Fruit fly (Drosophila melanogaster) Kc167 (cell line): ENCODE measurements around the gene TotE.

ENCODE experiments used
- Myc ChIP-seq: fragments of >200 bp; optimal IDR thresholded peaks from 2 replicates; lab custom pipeline; 2017; ENCODE audit warnings: missing external identifiers
- Sin3A ChIP-seq: fragments of >200 bp; optimal IDR thresholded peaks from 2 replicates; lab custom pipeline; 2018; ENCODE audit warnings: missing external identifiers
- h ChIP-seq: fragments of >200 bp; optimal IDR thresholded peaks from 3 replicates; lab custom pipeline; 2018; ENCODE audit warnings: missing external identifiers
- insv ChIP-seq: fragments of >200 bp; optimal IDR thresholded peaks from 3 replicates; lab custom pipeline; 2018; ENCODE audit warnings: missing external identifiers
- psq ChIP-seq: fragments of >200 bp; optimal IDR thresholded peaks from 2 replicates; lab custom pipeline; 2017; ENCODE audit warnings: missing external identifiers
- ttk ChIP-seq: sonication (Bioruptor generic); optimal IDR thresholded peaks from 2 replicates; lab custom pipeline; 2017; ENCODE audit warnings: missing external identifiers

TotE gene

DNA sequence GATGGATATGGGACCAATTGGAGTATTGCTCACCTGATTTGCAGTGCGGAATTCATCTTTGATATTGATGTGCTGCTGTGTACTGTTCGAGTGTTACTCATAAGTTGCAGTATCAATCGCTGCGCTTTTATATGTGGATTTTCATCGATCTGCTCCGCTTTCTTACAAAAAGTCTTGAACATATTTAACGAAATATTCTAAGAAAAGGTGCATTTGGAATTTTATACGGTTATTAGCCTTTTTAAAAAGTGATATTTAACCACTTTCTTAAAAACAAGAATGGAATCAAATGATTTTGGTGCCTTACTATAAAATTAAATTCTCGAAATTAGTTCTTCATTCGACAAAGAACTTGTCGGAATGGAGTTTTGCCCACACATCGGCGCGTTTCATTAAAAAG, at the start of gene TotE:
TSS of gene TotE (minus strand) at position 101 of the 400 bp plus-strand sequence.
- no peak for TF ChIP-seq insv (lab: Kevin White, UChicago)
- TF ChIP-seq ttk (lab: Kevin White, UChicago) = no peak

DNA sequence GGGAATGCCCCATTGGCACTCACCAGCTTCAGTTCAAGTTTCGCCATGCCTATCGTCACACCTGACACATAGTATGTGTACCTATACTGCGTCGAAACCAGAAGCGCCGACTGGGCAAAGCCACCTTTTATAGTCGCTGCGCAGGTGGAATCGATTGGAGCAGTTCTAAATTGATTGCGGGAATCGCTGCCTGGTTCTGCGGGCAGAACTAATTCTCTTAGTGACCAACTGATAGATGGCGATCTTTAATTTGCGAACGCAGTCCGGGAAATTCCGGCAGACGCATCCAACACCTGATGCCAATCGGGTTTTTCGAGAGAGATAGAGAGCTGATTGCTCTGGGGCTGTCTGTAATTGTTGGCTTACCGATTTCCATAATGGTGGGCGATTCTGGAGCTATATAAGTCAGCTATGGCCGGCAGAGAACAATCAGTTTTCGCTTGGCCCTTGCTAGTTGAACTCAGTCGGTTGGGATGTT, 49.0 kb upstream of the TotE start, which contains the start of the genes CG13965 and CG16772:
TSS of gene CG13965 (minus strand) at position 101 of the 478 bp plus-strand sequence.
TSS of gene CG16772 (plus strand) at position 428 of the 478 bp plus-strand sequence.
- TF ChIP-seq psq (lab: Kevin White, UChicago) = no peak
- TF ChIP-seq Myc = no peak
- TF ChIP-seq Sin3A (lab: Kevin White, UChicago) = no peak
- TF ChIP-seq insv (lab: Kevin White, UChicago) = no peak
- TF ChIP-seq ttk (lab: Kevin White, UChicago) = no peak
- TF ChIP-seq h (lab: Kevin White, UChicago) = no peak

DNA sequence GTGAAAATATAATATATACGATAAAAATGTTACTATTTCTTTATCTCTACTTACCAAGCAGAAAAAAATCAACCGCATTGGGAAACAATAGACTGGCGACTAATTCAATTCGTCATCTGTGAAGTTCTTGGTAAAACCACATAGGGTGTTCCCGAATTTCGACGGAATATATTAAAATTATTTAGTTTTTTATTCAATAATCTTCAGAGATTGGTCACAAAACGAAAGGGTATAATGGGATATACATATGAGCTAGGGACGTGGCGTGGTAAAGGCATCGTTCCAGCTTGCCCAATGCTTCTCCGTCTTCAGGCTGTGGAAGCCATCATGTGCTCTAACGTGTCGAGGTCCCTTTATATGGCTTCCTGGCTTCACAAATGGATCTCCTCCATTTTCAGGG, 48.3 kb upstream of the TotE start, which contains the start of gene CG42866:
TSS of gene CG42866 (minus strand) at position 101 of the 400 bp plus-strand sequence.
- TF ChIP-seq ttk (lab: Kevin White, UChicago) (no peak), psq (lab: Kevin White, UChicago) (no peak), Myc (no peak), insv (lab: Kevin White, UChicago) (no peak), h (lab: Kevin White, UChicago) (no peak)

DNA sequence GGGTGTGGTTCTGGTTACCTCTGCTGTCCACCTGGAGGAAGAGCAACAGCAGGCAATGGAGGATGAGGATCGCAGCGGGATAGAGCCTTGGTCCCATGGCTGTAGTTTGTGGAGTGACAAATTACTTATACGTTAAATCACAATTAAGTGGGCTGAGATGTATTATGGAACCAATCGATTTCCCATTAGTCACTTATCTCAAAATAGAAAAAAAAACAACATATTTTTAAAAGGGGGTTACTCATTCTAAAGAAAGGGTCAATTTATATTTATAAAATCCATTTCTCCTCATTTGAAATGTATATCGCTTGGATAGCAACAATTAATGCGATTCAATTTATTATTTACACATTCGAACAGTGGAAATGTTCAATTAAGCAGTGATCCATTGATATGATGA, 47.6 kb upstream of the TotE start, which contains the start of gene CG34051:
TSS of gene CG34051 (minus strand) at position 101 of the 400 bp plus-strand sequence.
- no peak for TF ChIP-seq ttk (lab: Kevin White, UChicago)
- no peak for TF ChIP-seq insv (lab: Kevin White, UChicago)
- TF ChIP-seq psq (lab: Kevin White, UChicago) = no peak
- no peak for TF ChIP-seq Myc
- no peak for TF ChIP-seq h (lab: Kevin White, UChicago)
- no peak for TF ChIP-seq Sin3A (lab: Kevin White, UChicago)

DNA sequence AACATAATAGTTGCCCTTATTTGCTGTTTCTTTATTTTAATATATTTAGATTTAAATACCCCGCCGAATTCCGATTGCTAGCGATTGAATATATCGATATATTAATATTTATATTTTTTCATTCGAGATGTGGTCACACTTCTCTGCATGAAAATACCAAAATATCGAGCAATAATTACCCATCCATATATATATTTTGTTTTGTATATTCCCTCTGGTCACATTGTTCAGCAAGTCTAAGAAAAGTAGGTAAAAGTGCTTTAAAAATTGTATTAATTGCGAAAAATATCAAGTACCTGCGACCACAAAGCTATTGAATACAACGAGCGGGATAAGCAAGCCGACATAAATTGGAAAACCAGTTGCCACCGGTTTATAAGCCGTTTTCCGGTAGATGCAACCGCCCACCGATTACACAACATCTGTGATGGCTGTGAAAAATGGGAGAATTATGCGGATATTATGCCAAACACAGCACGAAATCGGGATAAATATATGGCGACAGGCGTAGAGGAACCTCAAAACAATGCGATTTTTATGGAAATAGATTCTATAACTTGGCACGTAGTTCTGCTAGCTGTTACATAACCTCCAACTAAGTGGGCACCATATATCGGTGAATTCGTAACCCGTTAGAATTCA, 45.3 kb upstream of the TotE start, which contains the start of gene COX4:
TSS of gene COX4 (plus strand) at position 194 of the 642 bp plus-strand sequence.
- TF ChIP-seq ttk (lab: Kevin White, UChicago) (no peak), h (lab: Kevin White, UChicago) (no peak), psq (lab: Kevin White, UChicago) (no peak), Sin3A (lab: Kevin White, UChicago) (no peak), insv (lab: Kevin White, UChicago) (no peak)

DNA sequence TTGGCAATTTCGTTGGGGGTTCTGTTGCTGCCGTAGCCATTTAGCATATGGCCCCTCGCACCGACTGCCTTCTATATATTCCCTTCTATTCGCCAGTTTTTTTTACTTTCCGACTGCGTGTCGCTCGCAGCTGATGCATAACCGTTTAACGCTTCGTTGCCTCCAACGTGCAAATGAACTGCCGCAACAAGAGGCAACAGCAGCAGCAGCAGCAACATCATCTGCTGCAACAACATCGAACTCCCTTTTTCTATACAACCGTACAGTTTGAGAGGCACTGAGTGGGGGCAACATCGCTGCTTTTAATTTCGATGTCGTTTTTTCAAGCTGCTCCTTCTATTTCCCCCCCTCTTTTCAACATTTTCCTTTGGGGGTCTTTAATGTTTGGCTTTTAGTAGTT, 38.9 kb upstream of the TotE start:
- TF ChIP-seq insv (lab: Kevin White, UChicago) = no peak
- TF ChIP-seq h (lab: Kevin White, UChicago) = no peak
- no peak for TF ChIP-seq ttk (lab: Kevin White, UChicago)
- no peak for TF ChIP-seq psq (lab: Kevin White, UChicago)
- no peak for TF ChIP-seq Sin3A (lab: Kevin White, UChicago)
- no peak for TF ChIP-seq Myc

DNA sequence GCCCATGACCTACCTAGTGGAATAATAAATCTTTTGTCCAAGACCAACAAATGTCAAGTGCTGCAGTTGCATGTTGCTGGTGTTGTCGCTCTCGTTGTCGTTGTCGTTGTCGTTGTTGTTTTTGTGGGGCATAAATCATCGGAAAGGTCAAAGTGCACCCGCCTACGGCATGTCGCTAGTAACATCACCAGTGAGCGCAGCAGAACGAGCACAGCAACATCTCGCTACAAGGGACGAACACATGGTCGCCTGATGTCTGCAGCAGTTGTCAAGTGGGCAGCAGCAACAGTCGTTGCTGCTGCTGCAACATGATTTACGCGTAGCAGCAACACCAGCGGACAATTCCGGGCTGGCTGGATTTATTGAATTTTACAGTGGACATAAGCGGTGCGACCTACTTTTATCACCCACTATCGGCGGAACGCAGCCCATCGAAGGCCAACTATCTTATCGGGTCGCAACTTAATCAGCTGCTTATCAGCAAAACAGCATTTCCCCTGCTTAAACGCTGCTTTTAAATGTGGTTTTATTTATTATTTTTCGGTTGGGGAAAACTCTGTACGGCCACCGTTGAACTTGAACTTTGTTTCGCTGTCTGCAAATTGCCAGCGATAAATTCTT, 38.3 kb upstream of the TotE start:
- TF ChIP-seq Myc = no peak
- no peak for TF ChIP-seq Sin3A (lab: Kevin White, UChicago)
- no peak for TF ChIP-seq psq (lab: Kevin White, UChicago)
- TF ChIP-seq ttk (lab: Kevin White, UChicago) = no peak
- TF ChIP-seq h (lab: Kevin White, UChicago) = no peak
- TF ChIP-seq insv (lab: Kevin White, UChicago) = no peak

DNA sequence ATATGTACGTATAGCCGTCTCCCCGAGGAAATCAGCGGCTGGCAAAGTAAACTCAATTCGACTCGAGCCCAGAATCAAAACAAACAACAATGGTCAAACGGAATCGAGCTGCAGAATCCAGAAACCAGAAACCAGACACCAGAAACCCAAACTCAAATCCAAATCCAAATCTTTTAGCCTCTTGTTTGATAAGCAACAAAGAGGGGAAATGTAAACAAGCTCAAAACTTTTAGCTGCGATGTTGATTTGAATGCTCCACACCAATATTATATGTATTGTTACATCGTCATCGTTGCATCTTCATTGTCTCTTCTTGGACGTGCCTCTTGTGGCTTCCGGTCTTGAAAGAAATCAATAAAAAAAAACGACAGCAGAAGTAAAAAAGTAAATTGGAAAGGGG, 36.3 kb upstream of the TotE start:
- no peak for TF ChIP-seq psq (lab: Kevin White, UChicago)
- no peak for TF ChIP-seq insv (lab: Kevin White, UChicago)
- no peak for TF ChIP-seq Myc
- no peak for TF ChIP-seq Sin3A (lab: Kevin White, UChicago)

DNA sequence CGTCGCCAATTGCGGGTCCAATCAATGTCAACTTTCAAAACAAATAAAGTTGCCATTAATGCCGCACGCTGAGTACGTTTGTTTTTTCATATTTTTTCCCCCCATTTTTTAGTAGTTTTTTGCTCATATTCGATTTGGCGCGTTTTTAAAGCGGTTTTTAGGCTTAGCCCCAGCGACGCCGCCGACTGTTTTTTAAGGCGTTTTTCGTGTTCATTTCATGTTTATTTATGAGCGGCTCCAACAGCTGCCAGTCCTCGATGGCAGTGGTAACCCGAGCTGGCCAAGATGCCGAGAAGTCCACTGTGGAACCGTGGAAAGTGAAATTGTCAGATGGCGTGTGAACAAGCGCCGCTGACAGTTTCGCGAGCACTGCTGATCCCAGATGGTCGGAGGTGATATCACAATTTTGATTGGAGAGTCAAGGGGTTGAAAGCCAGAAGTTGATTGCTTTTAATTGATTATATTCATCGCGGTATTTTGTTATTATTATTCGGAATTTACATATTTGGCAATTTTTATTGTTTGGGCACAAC, 34.7 kb upstream of the TotE start:
- no peak for TF ChIP-seq Sin3A (lab: Kevin White, UChicago)
- no peak for TF ChIP-seq Myc
- no peak for TF ChIP-seq insv (lab: Kevin White, UChicago)
- no peak for TF ChIP-seq psq (lab: Kevin White, UChicago)
- no peak for TF ChIP-seq ttk (lab: Kevin White, UChicago)
- TF ChIP-seq h (lab: Kevin White, UChicago) = no peak

DNA sequence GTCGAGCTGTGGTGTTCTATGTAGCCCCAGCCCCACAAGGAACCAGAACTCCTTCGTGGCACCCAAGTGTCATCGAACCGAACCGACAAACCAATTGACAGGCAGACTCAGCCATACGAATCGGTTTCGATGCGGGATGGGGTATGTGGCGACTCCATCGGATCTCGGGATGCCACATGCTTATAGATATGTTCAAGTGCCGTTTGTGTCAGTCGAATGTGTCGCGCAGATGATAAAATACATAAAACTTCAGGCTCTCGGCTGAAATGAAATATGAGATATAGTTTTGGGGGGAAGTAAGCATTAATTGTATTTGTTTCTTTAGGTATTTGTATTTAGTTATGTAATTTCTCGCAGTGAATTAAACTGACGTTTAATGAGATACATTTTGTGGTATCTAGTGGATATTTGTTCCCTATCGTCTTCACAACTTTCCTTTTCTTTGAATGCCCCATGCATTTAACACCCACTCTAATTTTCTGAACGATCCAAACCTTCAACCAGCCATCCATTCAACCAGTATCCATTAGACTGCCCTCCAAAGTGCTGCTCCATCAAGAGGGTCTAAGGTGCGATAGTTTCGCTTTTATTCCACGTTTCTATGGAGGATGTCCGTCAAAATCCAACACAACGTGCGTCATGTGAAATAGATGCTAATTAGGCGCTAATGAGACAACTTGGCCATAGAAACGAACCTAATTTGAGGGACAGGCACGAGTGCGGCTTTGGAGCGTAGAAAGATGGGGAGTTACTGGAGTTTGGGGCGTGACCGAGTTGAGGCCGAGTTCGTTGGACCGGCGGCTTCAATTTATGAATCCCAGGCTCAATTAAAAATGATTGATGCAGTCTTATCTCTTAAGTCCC, 31.2 kb upstream of the TotE start:
- TF ChIP-seq Myc = no peak
- no peak for TF ChIP-seq h (lab: Kevin White, UChicago)
- TF ChIP-seq Sin3A (lab: Kevin White, UChicago) = no peak
- TF ChIP-seq ttk (lab: Kevin White, UChicago) = no peak
- TF ChIP-seq psq (lab: Kevin White, UChicago) = no peak
- no peak for TF ChIP-seq insv (lab: Kevin White, UChicago)

DNA sequence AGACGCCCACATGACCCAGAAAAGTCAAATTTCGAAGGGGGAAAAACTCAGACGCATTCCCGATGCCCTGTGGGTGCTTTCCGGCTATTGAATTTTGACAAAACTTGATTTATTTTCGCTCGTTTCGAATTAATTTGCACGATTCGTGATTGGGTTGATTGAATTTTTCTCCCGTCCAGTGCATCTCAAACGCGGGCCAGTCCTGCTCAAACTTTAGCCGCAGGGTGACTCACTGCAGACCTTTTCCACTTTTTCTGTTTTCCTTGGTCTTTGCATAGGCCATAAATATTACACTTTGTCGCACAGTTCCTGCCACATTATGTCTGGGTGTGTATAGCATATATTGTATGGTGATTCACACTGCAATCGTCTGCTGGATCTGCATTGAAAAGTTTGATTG, 29.8 kb upstream of the TotE start:
- TF ChIP-seq h (lab: Kevin White, UChicago) = no peak
- no peak for TF ChIP-seq Myc
- no peak for TF ChIP-seq ttk (lab: Kevin White, UChicago)
- TF ChIP-seq insv (lab: Kevin White, UChicago) = no peak
- TF ChIP-seq Sin3A (lab: Kevin White, UChicago) = no peak
- TF ChIP-seq psq (lab: Kevin White, UChicago) = no peak
